Worm (Caenorhabditis elegans) whole organism, midembryonic: Measurements from ENCODE around the gene ZC317.2.

Source experiments
- T22C8.4 ChIP-seq: fragments of 200-800 bp; sonication (Bioruptor generic); IDR thresholded peaks from 2 replicates; pipeline ENCODE4 v1.3.6; 2022; ENCODE audit warnings: missing genetic modification characterization, missing compliant biosample characterization
- cog-1 ChIP-seq: sonication (generic microtip); optimal IDR thresholded peaks from 2 replicates; lab custom pipeline; 2016; ENCODE audit warnings: missing genetic modification characterization, missing compliant biosample characterization
- flt-1 ChIP-seq: fragments of 200-800 bp; sonication (Bioruptor generic); IDR thresholded peaks from 2 replicates; pipeline ENCODE4 v1.3.6; 2022; ENCODE audit warnings: missing genetic modification characterization, missing compliant biosample characterization
- med-1 ChIP-seq: sonication (generic microtip); optimal IDR thresholded peaks from 2 replicates; lab custom pipeline; 2017; ENCODE audit warnings: missing genetic modification characterization, mild to moderate bottlenecking, missing compliant biosample characterization, antibody characterized with exemption, missing genetic modification reagents; ENCODE audit not compliant: insufficient read depth
- ref-1 ChIP-seq: fragments of 200-800 bp; sonication (Bioruptor generic); conservative IDR thresholded peaks from 2 replicates; pipeline ENCODE4 v1.3.6; 2022; ENCODE audit warnings: missing genetic modification reagents, missing genetic modification characterization, missing compliant biosample characterization
- tab-1 ChIP-seq: fragments of 200-800 bp; sonication (Bioruptor generic); IDR thresholded peaks from 2 replicates; pipeline ENCODE4 v1.3.6; 2022; ENCODE audit warnings: missing genetic modification characterization, missing compliant biosample characterization
- ztf-23 ChIP-seq: fragments of 200-800 bp; sonication (Bioruptor generic); IDR thresholded peaks from 2 replicates; pipeline ENCODE4 v1.3.6; 2022; ENCODE audit warnings: missing genetic modification reagents, missing genetic modification characterization, missing compliant biosample characterization
- ztf-29 ChIP-seq: fragments of 200-800 bp; sonication (Bioruptor generic); IDR thresholded peaks from 2 replicates; pipeline ENCODE4 v1.3.6; 2022; ENCODE audit warnings: missing genetic modification reagents, missing genetic modification characterization, missing compliant biosample characterization

ce11 chrV:5490205-5490604 is 30.3 kb downstream of the ZC317.2 start, which contains the start of gene T05C3.6:
- no peak for TF ChIP-seq tab-1 (GFP tag; lab: Robert Waterston, UW)
- TF ChIP-seq ztf-23 (GFP tag; lab: Robert Waterston, UW) = no peak
- no peak for TF ChIP-seq ref-1 (GFP tag; lab: Robert Waterston, UW)
- TF ChIP-seq flt-1 (GFP tag; lab: Robert Waterston, UW) = no peak
- no peak for TF ChIP-seq med-1
- no peak for TF ChIP-seq cog-1 (tag; lab: Kevin White, UChicago)
- no peak for TF ChIP-seq T22C8.4 (GFP tag; lab: Robert Waterston, UW)
- TF ChIP-seq ztf-29 (GFP tag; lab: Robert Waterston, UW) = no peak
